Worm (Caenorhabditis elegans): ENCODE measurements around the gene K11H12.6.

K11H12.6 gene

ce11 chrIV:654526-655440 is 12.3 kb upstream of the K11H12.6 start, which contains the start of the genes rpl-15 and K11H12.8 (continued):
- TF ChIP-seq lin-13 (GFP tag; optimal IDR thresholded peaks at IDR 0.05) (peak; percentile 100), ztf-4 (tag; optimal IDR thresholded peaks at IDR 0.05) (peak; percentile 100), lsy-2 (tag; optimal IDR thresholded peaks at IDR 0.05) (peak; percentile 100), mep-1 (tag; optimal IDR thresholded peaks at IDR 0.05) (peak; percentile 100), aha-1 (tag; optimal IDR thresholded peaks at IDR 0.05) (peak; percentile 99), nhr-71 (tag; optimal IDR thresholded peaks at IDR 0.05) (peak; percentile 100), pqm-1 (tag; optimal IDR thresholded peaks at IDR 0.05) (peak; percentile 89), unc-62 (GFP tag; optimal IDR thresholded peaks at IDR 0.05) (peak; percentile 83), nhr-47 (tag; optimal IDR thresholded peaks at IDR 0.05) (peak; percentile 100), unc-30 (tag; optimal IDR thresholded peaks at IDR 0.05) (no peak), blmp-1 (tag; optimal IDR thresholded peaks at IDR 0.05) (peak; percentile 92), nhr-237 (tag; optimal IDR thresholded peaks at IDR 0.05) (peak; percentile 98), zip-4 (GFP tag; optimal IDR thresholded peaks at IDR 0.05) (peak; percentile 97), snpc-4 (tag; optimal IDR thresholded peaks at IDR 0.05) (peak; percentile 97), ceh-82 (tag; optimal IDR thresholded peaks at IDR 0.05) (peak; percentile 100), tbx-2 (tag; optimal IDR thresholded peaks at IDR 0.05) (peak; percentile 100), hlh-17 (GFP tag; optimal IDR thresholded peaks at IDR 0.05; ENCODE audit: borderline replicate concordance) (no peak), nhr-84 (tag; optimal IDR thresholded peaks at IDR 0.05) (peak; percentile 84), fkh-4 (tag; optimal IDR thresholded peaks at IDR 0.05; ENCODE audit: borderline replicate concordance) (peak; percentile 95), fkh-8 (tag; optimal IDR thresholded peaks at IDR 0.05) (peak; percentile 100), hlh-4 (tag; optimal IDR thresholded peaks at IDR 0.05) (peak; percentile 91), F16B12.6 (tag; optimal IDR thresholded peaks at IDR 0.05) (peak; percentile 78), nhr-85 (tag) (peak; percentile 100), lin-15B (tag; optimal IDR thresholded peaks at IDR 0.05) (peak; percentile 98), vab-15 (tag; optimal IDR thresholded peaks at IDR 0.05) (peak; percentile 99), ama-1 (optimal IDR thresholded peaks at IDR 0.05) (peak; percentile 91), jun-1 (tag; optimal IDR thresholded peaks at IDR 0.05) (peak; percentile 98), hpl-2 (GFP tag; optimal IDR thresholded peaks at IDR 0.05) (peak; percentile 96), grh-1 (GFP tag; IDR thresholded peaks at IDR 0.05) (peak; percentile 98), nhr-12 (tag; optimal IDR thresholded peaks at IDR 0.05) (peak; percentile 59), lir-3 (tag; optimal IDR thresholded peaks at IDR 0.05; ENCODE audit: poor library complexity) (peak; percentile 97), irx-1 (tag; optimal IDR thresholded peaks at IDR 0.05) (peak; percentile 99), lin-14 (GFP tag; optimal IDR thresholded peaks at IDR 0.05) (peak; percentile 100), ztf-11 (tag; optimal IDR thresholded peaks at IDR 0.05) (peak; percentile 58 to 100), C04F5.9 (tag; optimal IDR thresholded peaks at IDR 0.05) (peak; percentile 98), efl-3 (GFP tag; optimal IDR thresholded peaks at IDR 0.05) (peak; percentile 86), mdl-1 (tag; optimal IDR thresholded peaks at IDR 0.05) (peak; percentile 83 to 100), dsc-1 (tag; optimal IDR thresholded peaks at IDR 0.05) (peak; percentile 100), zag-1 (tag; optimal IDR thresholded peaks at IDR 0.05) (peak; percentile 97), tlp-1 (tag; optimal IDR thresholded peaks at IDR 0.05) (no peak), elt-3 (tag; optimal IDR thresholded peaks at IDR 0.05) (peak; percentile 99 to 100 (median 100)), unc-98 (GFP tag; IDR thresholded peaks at IDR 0.05) (peak; percentile 96), nhr-90 (tag; optimal IDR thresholded peaks at IDR 0.05; ENCODE audit: poor library complexity) (peak; percentile 100), lin-39 (tag; optimal IDR thresholded peaks at IDR 0.05) (peak; percentile 98), egl-13 (tag; optimal IDR thresholded peaks at IDR 0.05) (peak; percentile 100), nhr-19 (GFP tag; conservative IDR thresholded peaks at IDR 0.05) (peak; percentile 100), snu-23 (GFP tag; optimal IDR thresholded peaks at IDR 0.05) (peak; percentile 100), swsn-7 (tag; optimal IDR thresholded peaks at IDR 0.05) (peak; percentile 100), mab-9 (GFP tag; IDR thresholded peaks at IDR 0.05) (peak; percentile 99)
